Worm (Caenorhabditis elegans) whole organism, L1 larva: ENCODE results near the gene Y38H6C.13.

Source experiments
- irx-1 ChIP-seq: sonication (generic microtip); optimal IDR thresholded peaks from 2 replicates; lab custom pipeline; 2016; ENCODE audit warnings: missing genetic modification characterization, missing compliant biosample characterization
- lin-39 ChIP-seq: fragments of 150-350 bp; optimal IDR thresholded peaks from 2 replicates; lab custom pipeline; 2014; ENCODE audit warnings: missing biosample characterization, missing genetic modification reagents, missing genetic modification characterization

DNA sequence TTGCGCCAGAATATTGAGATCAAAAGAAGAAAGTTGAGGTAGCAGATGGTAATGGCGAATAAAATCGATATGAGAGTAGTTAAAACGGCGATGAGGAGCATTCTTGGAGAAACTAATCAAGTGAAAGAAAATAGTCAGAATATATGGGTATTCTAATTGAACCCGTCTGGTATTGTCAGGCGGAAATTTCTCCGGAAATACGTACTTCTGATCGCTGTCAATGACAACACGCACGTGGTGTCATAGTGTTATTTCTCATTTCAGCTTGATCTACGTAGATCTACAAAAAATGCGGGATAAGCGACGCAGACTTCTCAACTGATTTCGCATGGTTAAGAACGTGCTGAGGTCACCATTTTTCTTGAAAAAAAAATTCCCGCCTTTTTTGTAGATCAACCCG is 35.2 kb upstream of the Y38H6C.13 start, which contains the start of gene srbc-79:
- TF ChIP-seq irx-1 (tag; lab: Kevin White, UChicago): no peak
- no peak for TF ChIP-seq lin-39 (tag; lab: Kevin White, UChicago)
